Fruit fly (Drosophila melanogaster) whole organism, adult: Measurements from ENCODE around the gene CG34051.

ENCODE experiments used
- CG12768 ChIP-seq: fragments of 200-800 bp; sonication (Bioruptor generic); optimal IDR thresholded peaks from 2 replicates; lab custom pipeline; 2017; ENCODE audit warnings: missing biosample characterization, missing genetic modification characterization, mild to moderate bottlenecking, moderate library complexity, missing genetic modification reagents
- CG1620 ChIP-seq: fragments of 200-800 bp; sonication (Bioruptor generic); optimal IDR thresholded peaks from 2 replicates; lab custom pipeline; 2016; ENCODE audit warnings: missing biosample characterization, missing genetic modification characterization
- CG33017 ChIP-seq: fragments of 200-800 bp; sonication (Bioruptor generic); optimal IDR thresholded peaks from 2 replicates; lab custom pipeline; 2018; ENCODE audit warnings: missing biosample characterization, mild to moderate bottlenecking, missing genetic modification characterization, moderate library complexity
- CG5204 ChIP-seq: fragments of 200-800 bp; sonication (Bioruptor generic); optimal IDR thresholded peaks from 2 replicates; lab custom pipeline; 2016; ENCODE audit warnings: missing biosample characterization, missing genetic modification characterization
- Hr96 ChIP-seq: fragments of 200-800 bp; sonication (Bioruptor generic); optimal IDR thresholded peaks from 2 replicates; lab custom pipeline; 2016; ENCODE audit warnings: missing biosample characterization, missing genetic modification characterization
- Mnt ChIP-seq: fragments of 200-800 bp; sonication (Bioruptor generic); optimal IDR thresholded peaks from 2 replicates; lab custom pipeline; 2016; ENCODE audit warnings: missing biosample characterization, mild to moderate bottlenecking, missing genetic modification characterization
- cic ChIP-seq: fragments of 200-800 bp; sonication (Bioruptor generic); optimal IDR thresholded peaks from 2 replicates; lab custom pipeline; 2017; ENCODE audit warnings: missing biosample characterization, mild to moderate bottlenecking, missing genetic modification characterization, moderate library complexity
- kay ChIP-seq: fragments of 200-800 bp; sonication (Bioruptor generic); peaks from one replicate; lab custom pipeline; 2016; ENCODE audit warnings: missing biosample characterization, missing genetic modification characterization, borderline replicate concordance
- pad ChIP-seq: fragments of 200-800 bp; sonication (Bioruptor generic); optimal IDR thresholded peaks from 3 replicates; lab custom pipeline; 2017; ENCODE audit warnings: missing biosample characterization, missing genetic modification characterization, mild to moderate bottlenecking, moderate library complexity, missing genetic modification reagents

DNA sequence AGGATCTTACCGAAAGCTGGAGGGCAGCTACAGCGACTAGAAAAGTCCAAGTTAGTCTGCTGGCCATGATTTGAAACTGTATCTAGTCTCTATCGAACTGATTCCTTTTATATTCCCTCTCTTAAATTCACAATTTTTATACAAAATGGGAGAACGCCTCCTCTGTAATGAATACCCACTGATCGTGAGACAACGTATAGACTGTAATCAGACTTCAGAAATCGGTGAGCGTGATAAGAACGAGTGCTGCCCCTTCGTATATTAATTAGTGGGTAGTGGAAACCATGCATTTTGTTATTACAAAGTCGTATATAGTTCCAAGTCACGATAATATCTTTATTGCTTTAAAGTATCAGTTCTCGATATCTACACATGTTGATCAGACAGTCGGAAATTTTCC is 5.6 kb upstream of the CG34051 start, which contains the start of gene OS9:
- TF ChIP-seq CG33017 (tag; lab: Kevin White, UChicago) (no peak), CG5204 (GFP tag; lab: Kevin White, UChicago) (no peak), pad (GFP tag; lab: Kevin White, UChicago) (no peak), kay (GFP tag; lab: Kevin White, UChicago) (no peak), cic (GFP tag; lab: Kevin White, UChicago) (no peak), Mnt (GFP tag; lab: Kevin White, UChicago) (no peak), CG1620 (no peak), CG12768 (GFP tag; lab: Kevin White, UChicago) (no peak), Hr96 (GFP tag; lab: Kevin White, UChicago) (no peak)
